Worm (Caenorhabditis elegans): Measurements from ENCODE around the gene fkh-3.

ce11 chrX:13380988-13381742 lies 42.1 kb downstream of the fkh-3 start:
- TF ChIP-seq fkh-10 (GFP tag; optimal IDR thresholded peaks at IDR 0.05) = no peak
- no peak for TF ChIP-seq tbx-7 (tag; optimal IDR thresholded peaks at IDR 0.05)
- TF ChIP-seq ceh-19 (GFP tag; optimal IDR thresholded peaks at IDR 0.05) = no peak
